Worm (Caenorhabditis elegans) whole organism, young adult: Measurements from ENCODE around the gene srg-60.

Experiments
- F49E8.2 ChIP-seq: sonication (generic microtip); optimal IDR thresholded peaks from 3 replicates; lab custom pipeline; 2017; ENCODE audit warnings: missing genetic modification characterization, mild to moderate bottlenecking, missing compliant biosample characterization, antibody characterized with exemption, moderate library complexity; ENCODE audit not compliant: insufficient read depth
- die-1 ChIP-seq: sonication (generic microtip); optimal IDR thresholded peaks from 2 replicates; lab custom pipeline; 2016; ENCODE audit warnings: missing genotype, mild to moderate bottlenecking, missing genetic modification characterization, missing compliant biosample characterization
- dox-1 ChIP-seq: fragments of 200-800 bp; sonication (Bioruptor generic); IDR thresholded peaks from 2 replicates; pipeline ENCODE4 v1.3.6; 2022; ENCODE audit warnings: missing genetic modification reagents, missing genetic modification characterization, missing compliant biosample characterization
- ekl-4 ChIP-seq: fragments of 200-800 bp; sonication (Bioruptor generic); IDR thresholded peaks from 2 replicates; pipeline ENCODE4 v1.3.6; 2022; ENCODE audit warnings: missing genetic modification reagents, missing genetic modification characterization, missing compliant biosample characterization
- nfya-1 ChIP-seq: sonication (generic microtip); optimal IDR thresholded peaks from 2 replicates; lab custom pipeline; 2017; ENCODE audit warnings: antibody characterized with exemption, missing compliant biosample characterization, missing genetic modification characterization, borderline replicate concordance; ENCODE audit not compliant: insufficient read depth
- sdz-38 ChIP-seq: sonication (generic microtip); optimal IDR thresholded peaks from 2 replicates; lab custom pipeline; 2016; ENCODE audit warnings: missing genotype, missing genetic modification characterization, missing compliant biosample characterization
- snpc-4 ChIP-seq, 5 experiments: fragments of 150-350 bp in 1 of 5; sonication (generic microtip) in 4 of 5; optimal IDR thresholded peaks; 2 replicates each; lab custom pipeline; 2014 to 2018; ENCODE audit warnings: missing genetic modification characterization in 5 of 5, missing biosample characterization in 3 of 5, antibody characterized with exemption in 2 of 5, mild to moderate bottlenecking in 2 of 5, missing compliant biosample characterization in 2 of 5, missing genotype in 2 of 5, moderate library complexity in 2 of 5, missing genetic modification reagents in 1 of 5
- ztf-25 ChIP-seq: fragments of 200-800 bp; sonication (Bioruptor generic); IDR thresholded peaks from 2 replicates; pipeline ENCODE4 v1.3.6; 2022; ENCODE audit warnings: missing genetic modification reagents, missing genetic modification characterization, missing compliant biosample characterization

ce11 chrV:2720763-2721162 lies 1.7 kb downstream of the srg-60 start, which contains the start of gene srt-27:
- TF ChIP-seq nfya-1 (no peak), snpc-4 (GFP tag; optimal IDR thresholded peaks at IDR 0.05; lab: Kevin White, UChicago) (no peak), snpc-4 (tag; optimal IDR thresholded peaks at IDR 0.05; lab: Kevin White, UChicago) (no peak), ztf-25 (GFP tag; lab: Robert Waterston, UW) (no peak), dox-1 (GFP tag; lab: Robert Waterston, UW) (no peak), sdz-38 (no peak), F49E8.2 (tag; lab: Kevin White, UChicago) (no peak), ekl-4 (GFP tag; lab: Robert Waterston, UW) (no peak), die-1 (tag; lab: Kevin White, UChicago) (no peak)
